Fruit fly (Drosophila melanogaster): ENCODE results near the gene cact.

Gene cact

dm6 chr2L:16272730-16273129 is 53.3 kb downstream of the cact start (continued):
- TF ChIP-seq NfI (GFP tag; optimal IDR thresholded peaks at IDR 0.05): no peak
- no peak for TF ChIP-seq CG13894 (tag; optimal IDR thresholded peaks at IDR 0.05)
- no peak for TF ChIP-seq onecut (GFP tag; IDR thresholded peaks at IDR 0.05)
- TF ChIP-seq CG5953 (GFP tag; IDR thresholded peaks at IDR 0.05): no peak
- no peak for TF ChIP-seq CG6765 (GFP tag; optimal IDR thresholded peaks at IDR 0.05)
- no peak for TF ChIP-seq CG9437 (GFP tag; optimal IDR thresholded peaks at IDR 0.05)
- no peak for TF ChIP-seq tup (GFP tag; optimal IDR thresholded peaks at IDR 0.05)
- TF ChIP-seq dmrt11E (tag; optimal IDR thresholded peaks at IDR 0.05): peak; percentile 1
- TF ChIP-seq klu (GFP tag; IDR thresholded peaks at IDR 0.05): no peak
- TF ChIP-seq PHDP (tag; optimal IDR thresholded peaks at IDR 0.05): peak; percentile 52
- no peak for TF ChIP-seq Optix (GFP tag; IDR thresholded peaks at IDR 0.05)
- no peak for TF ChIP-seq CG14710 (tag; optimal IDR thresholded peaks at IDR 0.05)
- no peak for TF ChIP-seq CG13287 (GFP tag; IDR thresholded peaks at IDR 0.05; ENCODE audit: partially characterized antibody)
- no peak for TF ChIP-seq ttk (GFP tag; IDR thresholded peaks at IDR 0.05)
- TF ChIP-seq Dfd (GFP tag; optimal IDR thresholded peaks at IDR 0.05): no peak
- no peak for TF ChIP-seq CG3995 (GFP tag; optimal IDR thresholded peaks at IDR 0.05)
- TF ChIP-seq slbo (GFP tag; IDR thresholded peaks at IDR 0.05): 0 out of 2 replicates have a peak, but pooled peaks have one; percentile 14
- no peak for TF ChIP-seq CG8290 (GFP tag; optimal IDR thresholded peaks at IDR 0.05)
- peak in 1 of 2 experiments; percentile 49 for TF ChIP-seq CG8290 (tag; optimal IDR thresholded peaks at IDR 0.05)
- TF ChIP-seq slp2 (GFP tag; optimal IDR thresholded peaks at IDR 0.05): no peak
- TF ChIP-seq br (optimal IDR thresholded peaks at IDR 0.05): no peak
- no peak for TF ChIP-seq CG32772 (GFP tag; IDR thresholded peaks at IDR 0.05)
- no peak for TF ChIP-seq Ssrp (tag; optimal IDR thresholded peaks at IDR 0.05)
- TF ChIP-seq Dbx (GFP tag; IDR thresholded peaks at IDR 0.05): no peak
- TF ChIP-seq CG10979 (tag; optimal IDR thresholded peaks at IDR 0.05): no peak
- TF ChIP-seq CG17328 (GFP tag; IDR thresholded peaks at IDR 0.05): 0 out of 2 replicates have a peak, but pooled peaks have one; percentile 31
- TF ChIP-seq Dip3 (GFP tag; optimal IDR thresholded peaks at IDR 0.05): no peak
- TF ChIP-seq CG16815 (GFP tag; optimal IDR thresholded peaks at IDR 0.05): no peak
- TF ChIP-seq CG14441 (GFP tag; IDR thresholded peaks at IDR 0.05): no peak
- TF ChIP-seq CG13775 (GFP tag; optimal IDR thresholded peaks at IDR 0.05): no peak
- TF ChIP-seq chif (GFP tag; optimal IDR thresholded peaks at IDR 0.05): no peak
- TF ChIP-seq btn (GFP tag; optimal IDR thresholded peaks at IDR 0.05): no peak
- no peak for TF ChIP-seq knrl (GFP tag; IDR thresholded peaks at IDR 0.05; ENCODE audit: partially characterized antibody)
- no peak for TF ChIP-seq Mad (GFP tag; optimal IDR thresholded peaks at IDR 0.05)
- TF ChIP-seq CG12942 (GFP tag; optimal IDR thresholded peaks at IDR 0.05): no peak
- no peak for TF ChIP-seq bab2 (GFP tag; optimal IDR thresholded peaks at IDR 0.05)
- no peak for TF ChIP-seq CG32532 (GFP tag; IDR thresholded peaks at IDR 0.05)
- peak; percentile 31 for TF ChIP-seq CG18619 (GFP tag; optimal IDR thresholded peaks at IDR 0.05)
- no peak for TF ChIP-seq CG10654 (GFP tag; optimal IDR thresholded peaks at IDR 0.05)
- TF ChIP-seq Nf-YA (GFP tag; IDR thresholded peaks at IDR 0.05): no peak
- no peak for TF ChIP-seq row (GFP tag; IDR thresholded peaks at IDR 0.05)
- no peak for TF ChIP-seq CG30431 (GFP tag; optimal IDR thresholded peaks at IDR 0.05)
- TF ChIP-seq CG6272 (GFP tag; IDR thresholded peaks at IDR 0.05): no peak
- no peak for TF ChIP-seq CG33213 (GFP tag; optimal IDR thresholded peaks at IDR 0.05)
- no peak for TF ChIP-seq D (optimal IDR thresholded peaks at IDR 0.05)
- TF ChIP-seq D (GFP tag; optimal IDR thresholded peaks at IDR 0.05): peak; percentile 15
- no peak for TF ChIP-seq CG8765 (GFP tag; IDR thresholded peaks at IDR 0.05)
- TF ChIP-seq CG1647 (GFP tag; optimal IDR thresholded peaks at IDR 0.05): no peak
- no peak for TF ChIP-seq CG2116 (GFP tag; optimal IDR thresholded peaks at IDR 0.05)
- TF ChIP-seq Dp (GFP tag; optimal IDR thresholded peaks at IDR 0.05): no peak
- no peak for TF ChIP-seq pnt (GFP tag; optimal IDR thresholded peaks at IDR 0.05)
- no peak for TF ChIP-seq Deaf1 (tag; optimal IDR thresholded peaks at IDR 0.05)
- TF ChIP-seq Eip74EF (GFP tag; optimal IDR thresholded peaks at IDR 0.05): no peak

Data from whole organism, embryonic.